Worm (Caenorhabditis elegans) whole organism, mixed stage, embryonic: ENCODE data around the gene gcy-37.

Experiments used
- blmp-1 ChIP-seq: fragments of 150-350 bp; optimal IDR thresholded peaks from 2 replicates; lab custom pipeline; 2014; ENCODE audit warnings: missing biosample characterization, missing genetic modification characterization
- ces-1 ChIP-seq: fragments of 150-350 bp; optimal IDR thresholded peaks from 2 replicates; lab custom pipeline; 2014; ENCODE audit warnings: missing biosample characterization, missing genetic modification reagents, missing genetic modification characterization
- cnd-1 ChIP-seq: fragments of 200-800 bp; sonication (Bioruptor generic); optimal IDR thresholded peaks from 2 replicates; lab custom pipeline; 2018; ENCODE audit warnings: mild to moderate bottlenecking, missing genetic modification characterization, missing compliant biosample characterization
- elt-3 ChIP-seq: fragments of 150-350 bp; optimal IDR thresholded peaks from 2 replicates; lab custom pipeline; 2014; ENCODE audit warnings: missing biosample characterization, missing genetic modification characterization
- ham-2 ChIP-seq: fragments of 200-800 bp; sonication (Bioruptor generic); optimal IDR thresholded peaks from 2 replicates; lab custom pipeline; 2018; ENCODE audit warnings: mild to moderate bottlenecking, missing genetic modification characterization, missing compliant biosample characterization
- mep-1 ChIP-seq: fragments of 150-350 bp; optimal IDR thresholded peaks from 2 replicates; lab custom pipeline; 2017; ENCODE audit warnings: missing biosample characterization, missing genetic modification reagents, missing genetic modification characterization, inconsistent platforms
- mls-2 ChIP-seq: sonication (generic microtip); optimal IDR thresholded peaks from 2 replicates; lab custom pipeline; 2016; ENCODE audit warnings: mild to moderate bottlenecking, missing genetic modification characterization, moderate library complexity, missing compliant biosample characterization
- nhr-12 ChIP-seq: fragments of 150-350 bp; optimal IDR thresholded peaks from 2 replicates; lab custom pipeline; 2014; ENCODE audit warnings: missing biosample characterization, missing genetic modification characterization
- nhr-28 ChIP-seq: fragments of 150-350 bp; optimal IDR thresholded peaks from 2 replicates; lab custom pipeline; 2014; ENCODE audit warnings: missing biosample characterization, missing genetic modification characterization
- nhr-76 ChIP-seq: sonication (generic microtip); optimal IDR thresholded peaks from 2 replicates; lab custom pipeline; 2017; ENCODE audit warnings: missing biosample characterization, missing genetic modification characterization
- pha-4 ChIP-seq: fragments of 150-350 bp; optimal IDR thresholded peaks from 2 replicates; lab custom pipeline; 2018; ENCODE audit warnings: missing biosample characterization, missing genetic modification reagents, missing genetic modification characterization
- snpc-4 ChIP-seq: fragments of 150-350 bp; optimal IDR thresholded peaks from 2 replicates; lab custom pipeline; 2014; ENCODE audit warnings: missing biosample characterization, missing genetic modification characterization
- unc-62 ChIP-seq: fragments of 150-350 bp; optimal IDR thresholded peaks from 2 replicates; lab custom pipeline; 2014; ENCODE audit warnings: missing biosample characterization, missing genetic modification reagents, missing genetic modification characterization
- ztf-11 ChIP-seq: fragments of 150-350 bp; optimal IDR thresholded peaks from 2 replicates; lab custom pipeline; 2014; ENCODE audit warnings: missing biosample characterization, missing genetic modification characterization

DNA sequence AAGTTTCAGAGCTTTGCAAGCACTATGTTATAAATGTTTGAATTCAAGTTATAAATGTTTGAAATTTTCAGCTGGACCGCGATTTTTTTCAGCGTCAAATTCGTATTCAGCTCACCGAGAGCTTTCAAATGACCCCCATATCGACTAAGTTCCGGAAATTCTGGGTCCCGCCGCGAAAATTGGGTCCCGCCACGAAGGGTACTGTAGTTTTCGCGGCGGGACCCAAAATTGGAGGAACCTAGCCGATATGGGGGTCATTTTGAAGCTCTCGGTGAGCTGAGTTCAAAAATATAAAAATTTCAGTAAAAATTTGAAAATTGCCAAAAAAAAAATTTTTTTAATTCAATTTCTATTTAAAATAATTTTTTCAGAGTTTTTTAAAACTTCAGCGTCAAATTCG is 52.3 kb downstream of the gcy-37 start:
- TF ChIP-seq ztf-11 (tag; lab: Kevin White, UChicago) (no peak), nhr-76 (tag; lab: Kevin White, UChicago) (no peak), snpc-4 (tag; lab: Kevin White, UChicago) (no peak), nhr-12 (tag; lab: Kevin White, UChicago) (no peak), unc-62 (no peak), mep-1 (tag; lab: Kevin White, UChicago) (no peak), blmp-1 (tag; lab: Kevin White, UChicago) (no peak), ces-1 (no peak), elt-3 (tag; lab: Kevin White, UChicago) (no peak), ham-2 (no peak), mls-2 (tag; lab: Kevin White, UChicago) (no peak), nhr-28 (no peak), cnd-1 (tag; lab: Kevin White, UChicago) (no peak), pha-4 (tag; lab: Kevin White, UChicago) (no peak)
